Worm (Caenorhabditis elegans): ENCODE results near the gene K11C4.1.

ce11 chrV:6947442-6947841 lies 50.6 kb downstream of the K11C4.1 start, which contains the start of gene Y57E12B.4:
- TF ChIP-seq unc-62 (GFP tag; optimal IDR thresholded peaks at IDR 0.05): no peak
- TF ChIP-seq mep-1 (tag; optimal IDR thresholded peaks at IDR 0.05): no peak
- no peak for TF ChIP-seq ztf-11 (tag; optimal IDR thresholded peaks at IDR 0.05)
- no peak for TF ChIP-seq mab-5 (tag; optimal IDR thresholded peaks at IDR 0.05)
- no peak for TF ChIP-seq pha-4 (tag; optimal IDR thresholded peaks at IDR 0.05)
- no peak for TF ChIP-seq elt-1 (tag; optimal IDR thresholded peaks at IDR 0.05; ENCODE audit: borderline replicate concordance, insufficient read depth)
- TF ChIP-seq nhr-28 (tag; optimal IDR thresholded peaks at IDR 0.05): no peak
- no peak for TF ChIP-seq ces-1 (GFP tag; optimal IDR thresholded peaks at IDR 0.05)

Measured in whole organism, mixed stage, embryonic.